Worm (Caenorhabditis elegans): ENCODE measurements around the gene ndub-6.

DNA sequence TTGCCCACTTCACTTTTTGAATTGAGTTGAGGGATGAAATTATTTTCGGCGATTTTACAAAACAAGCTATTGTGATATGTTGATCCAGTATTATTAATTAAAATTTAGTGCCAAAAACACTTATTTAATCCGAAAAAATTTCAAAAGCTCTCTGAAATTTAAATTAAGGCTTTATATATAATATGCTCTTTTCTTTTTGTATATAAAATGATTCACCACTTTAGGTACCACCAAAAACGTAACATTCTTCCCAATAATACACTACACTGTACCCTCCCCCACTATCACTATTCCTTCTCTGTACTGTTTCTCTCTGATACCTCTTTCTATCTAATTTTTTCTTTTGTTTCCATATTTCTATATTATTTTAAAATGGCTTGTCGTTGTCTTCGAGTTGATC lies 8.4 kb upstream of the ndub-6 start, which contains the start of gene prx-2:
- TF ChIP-seq lin-40 (tag; optimal IDR thresholded peaks at IDR 0.05) (no peak), F10E7.11 (tag; optimal IDR thresholded peaks at IDR 0.05) (no peak), egrh-3 (GFP tag; IDR thresholded peaks at IDR 0.05) (no peak), Y95B8A.8 (GFP tag; IDR thresholded peaks at IDR 0.05) (no peak), nfya-1 (tag; optimal IDR thresholded peaks at IDR 0.05; ENCODE audit: borderline replicate concordance, insufficient read depth) (no peak), ccch-3 (GFP tag; optimal IDR thresholded peaks at IDR 0.05) (no peak), F22D6.2 (tag; optimal IDR thresholded peaks at IDR 0.05) (no peak), atf-7 (tag; optimal IDR thresholded peaks at IDR 0.05) (no peak), lin-35 (GFP tag; optimal IDR thresholded peaks at IDR 0.05) (no peak), sea-2 (GFP tag; IDR thresholded peaks at IDR 0.05) (no peak), die-1 (tag; optimal IDR thresholded peaks at IDR 0.05) (no peak)

Measured in whole organism, young adult.